Fruit fly (Drosophila melanogaster): ENCODE results near the gene CG7322.
A peak's percentile ranks its signal among the peaks of the same experiment; 100 is the strongest.

The CG7322 gene

DNA sequence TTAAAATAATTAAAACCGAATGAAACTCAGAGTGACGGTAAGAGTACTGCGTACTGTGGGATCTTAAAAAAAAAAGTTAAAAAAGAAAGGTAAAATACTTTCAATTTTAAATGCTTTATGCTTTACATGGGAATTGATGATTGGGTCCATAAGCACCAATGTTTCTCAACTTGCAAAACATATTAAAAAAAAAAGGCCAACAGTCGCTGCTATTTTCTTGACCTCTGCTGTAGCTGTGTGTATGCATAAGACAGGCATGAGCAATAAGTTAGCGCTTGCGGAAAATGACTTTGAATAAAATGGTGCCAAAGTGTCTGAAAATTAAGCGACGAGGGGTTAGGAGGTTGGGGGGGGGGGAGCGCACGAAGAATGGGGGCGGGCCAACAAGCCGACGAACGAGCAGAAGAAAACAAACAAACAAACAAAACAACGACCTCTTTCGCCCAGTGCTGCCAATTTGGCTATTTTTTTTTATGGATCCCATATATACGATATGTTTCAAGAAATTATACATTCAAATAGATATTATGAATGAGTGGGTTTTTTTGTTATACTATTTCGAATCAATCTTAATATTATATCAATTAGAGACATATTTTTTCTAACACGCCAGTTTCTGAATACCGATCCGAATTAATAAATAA lies 12.1 kb upstream of the CG7322 start (continued):
- TF ChIP-seq MBD-R2 (GFP tag; IDR thresholded peaks at IDR 0.05) (peak; percentile 27; the same call in 1 of the 2 replicates), CG11504 (tag; optimal IDR thresholded peaks at IDR 0.05) (no peak), lmd (GFP tag; IDR thresholded peaks at IDR 0.05) (peak; percentile 67), seq (GFP tag; IDR thresholded peaks at IDR 0.05) (peak; percentile 62), CG7357 (GFP tag; IDR thresholded peaks at IDR 0.05) (0 out of 3 replicates have a peak, but pooled peaks have one; percentile 26), Ptx1 (GFP tag; IDR thresholded peaks at IDR 0.05) (peak; percentile 65), ind (GFP tag; optimal IDR thresholded peaks at IDR 0.05) (peak; percentile 68), CG8388 (GFP tag; optimal IDR thresholded peaks at IDR 0.05) (peak; percentile 14), crp (GFP tag; optimal IDR thresholded peaks at IDR 0.05) (no peak), hth (optimal IDR thresholded peaks at IDR 0.05) (no peak), Usf (GFP tag; optimal IDR thresholded peaks at IDR 0.05) (no peak), CG13424 (tag; optimal IDR thresholded peaks at IDR 0.05) (peak; percentile 44), Sin3A (optimal IDR thresholded peaks at IDR 0.05) (no peak), chm (GFP tag; IDR thresholded peaks at IDR 0.05) (peak; percentile 65; the same call in 1 of the 2 replicates), ems (GFP tag; optimal IDR thresholded peaks at IDR 0.05) (peak; percentile 24), sob (GFP tag; IDR thresholded peaks at IDR 0.05) (peak; percentile 37; the same call in 1 of the 2 replicates), CG4404 (GFP tag; IDR thresholded peaks at IDR 0.05) (no peak), Pdp1 (GFP tag; optimal IDR thresholded peaks at IDR 0.05) (peak; percentile 12 to 47), CG30403 (GFP tag; optimal IDR thresholded peaks at IDR 0.05) (peak; percentile 46), CG17802 (tag; optimal IDR thresholded peaks at IDR 0.05) (no peak), lbe (GFP tag; optimal IDR thresholded peaks at IDR 0.05) (peak; percentile 30), rib (GFP tag; IDR thresholded peaks at IDR 0.05) (no peak), Dek (tag; optimal IDR thresholded peaks at IDR 0.05) (peak; percentile 33), bab2 (GFP tag; optimal IDR thresholded peaks at IDR 0.05) (no peak), hbn (GFP tag; IDR thresholded peaks at IDR 0.05; ENCODE audit: partially characterized antibody) (no peak), sd (tag; optimal IDR thresholded peaks at IDR 0.05) (no peak), ase (GFP tag; IDR thresholded peaks at IDR 0.05) (peak; percentile 68; the same call in 2 of the 3 replicates), esg (GFP tag; conservative IDR thresholded peaks at IDR 0.05) (peak; percentile 58), CG12942 (GFP tag; optimal IDR thresholded peaks at IDR 0.05) (peak; percentile 5), CG10147 (GFP tag; optimal IDR thresholded peaks at IDR 0.05) (peak; percentile 22), CG7987 (GFP tag; optimal IDR thresholded peaks at IDR 0.05) (no peak), CG2129 (GFP tag; IDR thresholded peaks at IDR 0.05; ENCODE audit: partially characterized antibody) (no peak), CG15073 (GFP tag; optimal IDR thresholded peaks at IDR 0.05) (no peak), CG10654 (GFP tag; optimal IDR thresholded peaks at IDR 0.05) (peak; percentile 34), twi (tag; optimal IDR thresholded peaks at IDR 0.05) (no peak), eve (GFP tag; optimal IDR thresholded peaks at IDR 0.05) (no peak), Hey (tag; optimal IDR thresholded peaks at IDR 0.05) (no peak), btn (GFP tag; optimal IDR thresholded peaks at IDR 0.05) (no peak), CG16813 (GFP tag; IDR thresholded peaks at IDR 0.05; ENCODE audit: partially characterized antibody) (no peak), Dbx (GFP tag; IDR thresholded peaks at IDR 0.05) (no peak), gcm (GFP tag; optimal IDR thresholded peaks at IDR 0.05) (peak; percentile 7), Deaf1 (tag; optimal IDR thresholded peaks at IDR 0.05) (no peak), chinmo (GFP tag; IDR thresholded peaks at IDR 0.05; ENCODE audit: partially characterized antibody) (no peak), CG12236 (GFP tag; optimal IDR thresholded peaks at IDR 0.05) (no peak), nerfin-2 (GFP tag; IDR thresholded peaks at IDR 0.05; ENCODE audit: partially characterized antibody) (no peak), Fer3 (tag; optimal IDR thresholded peaks at IDR 0.05) (peak; percentile 55), Ets65A (GFP tag) (no peak), CG1529 (GFP tag; optimal IDR thresholded peaks at IDR 0.05) (no peak), her (GFP tag; optimal IDR thresholded peaks at IDR 0.05) (no peak), Sry-β (GFP tag; optimal IDR thresholded peaks at IDR 0.05) (peak; percentile 78)
